Worm (Caenorhabditis elegans) whole organism, young adult: ENCODE data around the gene nas-6.

Source experiments
- B0019.2 ChIP-seq: fragments of 200-800 bp; sonication (Bioruptor generic); conservative IDR thresholded peaks from 2 replicates; pipeline ENCODE4 v1.3.6; 2022; ENCODE audit warnings: missing genetic modification reagents, missing genetic modification characterization, missing compliant biosample characterization
- B0261.1 ChIP-seq: sonication (generic microtip); optimal IDR thresholded peaks from 2 replicates; lab custom pipeline; 2016; ENCODE audit warnings: mild to moderate bottlenecking, missing genetic modification characterization, moderate library complexity, missing compliant biosample characterization
- C17E4.6 ChIP-seq: fragments of 200-800 bp; sonication (Bioruptor generic); IDR thresholded peaks from 2 replicates; pipeline ENCODE4 v1.3.6; 2022; ENCODE audit warnings: missing genetic modification reagents, missing genetic modification characterization, missing compliant biosample characterization
- F10E7.11 ChIP-seq: sonication (generic microtip); optimal IDR thresholded peaks from 2 replicates; lab custom pipeline; 2017; ENCODE audit warnings: mild to moderate bottlenecking, missing genetic modification characterization, moderate library complexity, missing compliant biosample characterization
- F22D6.2 ChIP-seq: sonication (generic microtip); optimal IDR thresholded peaks from 2 replicates; lab custom pipeline; 2016; ENCODE audit warnings: mild to moderate bottlenecking, missing genetic modification characterization, missing compliant biosample characterization
- F37B4.10 ChIP-seq: fragments of 200-800 bp; sonication (Bioruptor generic); IDR thresholded peaks from 2 replicates; pipeline ENCODE4 v1.3.6; 2022; ENCODE audit warnings: missing genetic modification characterization, missing compliant biosample characterization
- F39B2.1 ChIP-seq: fragments of 200-800 bp; sonication (Bioruptor generic); IDR thresholded peaks from 2 replicates; pipeline ENCODE4 v1.3.6; 2022; ENCODE audit warnings: missing genetic modification reagents, missing genetic modification characterization, missing compliant biosample characterization
- F57C9.4 ChIP-seq: sonication (generic microtip); optimal IDR thresholded peaks from 2 replicates; lab custom pipeline; 2017; ENCODE audit warnings: mild to moderate bottlenecking, missing genetic modification characterization, missing compliant biosample characterization
- K12H6.12 ChIP-seq: fragments of 200-800 bp; sonication (Bioruptor generic); optimal IDR thresholded peaks from 2 replicates; lab custom pipeline; 2018; ENCODE audit warnings: mild to moderate bottlenecking, missing genetic modification characterization, missing compliant biosample characterization
- Y53F4B.3 ChIP-seq: fragments of 200-800 bp; sonication (Bioruptor generic); IDR thresholded peaks from 2 replicates; pipeline ENCODE4 v1.3.6; 2022; ENCODE audit warnings: missing genetic modification reagents, missing genetic modification characterization, missing compliant biosample characterization
- Y56A3A.18 ChIP-seq: fragments of 200-800 bp; sonication (Bioruptor generic); IDR thresholded peaks from 2 replicates; pipeline ENCODE4 v1.3.6; 2022; ENCODE audit warnings: missing genetic modification reagents, missing genetic modification characterization, missing compliant biosample characterization
- aptf-3 ChIP-seq: fragments of 200-800 bp; sonication (Bioruptor generic); IDR thresholded peaks from 2 replicates; pipeline ENCODE4 v1.3.6; 2022; ENCODE audit warnings: missing genetic modification characterization, missing compliant biosample characterization
- cebp-2 ChIP-seq: fragments of 200-800 bp; sonication (Bioruptor generic); IDR thresholded peaks from 2 replicates; pipeline ENCODE4 v1.3.6; 2022; ENCODE audit warnings: missing genetic modification characterization, missing compliant biosample characterization
- dox-1 ChIP-seq: fragments of 200-800 bp; sonication (Bioruptor generic); IDR thresholded peaks from 2 replicates; pipeline ENCODE4 v1.3.6; 2022; ENCODE audit warnings: missing genetic modification reagents, missing genetic modification characterization, missing compliant biosample characterization
- efl-1 ChIP-seq: fragments of 150-350 bp; optimal IDR thresholded peaks from 2 replicates; lab custom pipeline; 2014; ENCODE audit warnings: missing biosample characterization, missing genetic modification reagents, missing genetic modification characterization
- fkh-3 ChIP-seq: sonication (generic microtip); optimal IDR thresholded peaks from 2 replicates; lab custom pipeline; 2016; ENCODE audit warnings: mild to moderate bottlenecking, missing genetic modification characterization, missing compliant biosample characterization
- hmg-1.2 ChIP-seq: fragments of 200-800 bp; sonication (Bioruptor generic); IDR thresholded peaks from 2 replicates; pipeline ENCODE4 v1.3.6; 2022; ENCODE audit warnings: missing genetic modification reagents, missing genetic modification characterization, missing compliant biosample characterization
- hmg-20 ChIP-seq: fragments of 200-800 bp; sonication (Bioruptor generic); IDR thresholded peaks from 2 replicates; pipeline ENCODE4 v1.3.6; 2022; ENCODE audit warnings: missing genetic modification reagents, missing genetic modification characterization, missing compliant biosample characterization
- let-526 ChIP-seq: fragments of 200-800 bp; sonication (Bioruptor generic); IDR thresholded peaks from 2 replicates; pipeline ENCODE4 v1.3.6; 2022; ENCODE audit warnings: missing genetic modification reagents, missing genetic modification characterization, missing compliant biosample characterization
- lsy-27 ChIP-seq: sonication (generic microtip); optimal IDR thresholded peaks from 2 replicates; lab custom pipeline; 2017; ENCODE audit warnings: missing genetic modification characterization, mild to moderate bottlenecking, missing compliant biosample characterization, antibody characterized with exemption, missing genotype, borderline replicate concordance; ENCODE audit not compliant: insufficient read depth
- madf-3 ChIP-seq: fragments of 200-800 bp; sonication (Bioruptor generic); IDR thresholded peaks from 2 replicates; pipeline ENCODE4 v1.3.6; 2022; ENCODE audit warnings: missing genetic modification reagents, missing genetic modification characterization, missing compliant biosample characterization
- madf-6 ChIP-seq: fragments of 200-800 bp; sonication (Bioruptor generic); IDR thresholded peaks from 2 replicates; pipeline ENCODE4 v1.3.6; 2022; ENCODE audit warnings: missing genetic modification reagents, missing genetic modification characterization, missing compliant biosample characterization
- mel-28 ChIP-seq: sonication (generic microtip); optimal IDR thresholded peaks from 2 replicates; lab custom pipeline; 2016; ENCODE audit warnings: borderline replicate concordance, mild to moderate bottlenecking, missing genetic modification characterization, missing compliant biosample characterization
- mes-4 ChIP-seq: sonication (generic microtip); optimal IDR thresholded peaks from 2 replicates; lab custom pipeline; 2016; ENCODE audit warnings: missing genotype, missing genetic modification characterization, missing compliant biosample characterization
- mxl-1 ChIP-seq: sonication (generic microtip); optimal IDR thresholded peaks from 2 replicates; lab custom pipeline; 2016; ENCODE audit warnings: missing genetic modification characterization, missing compliant biosample characterization
- nfya-1 ChIP-seq: sonication (generic microtip); optimal IDR thresholded peaks from 2 replicates; lab custom pipeline; 2017; ENCODE audit warnings: antibody characterized with exemption, missing compliant biosample characterization, missing genetic modification characterization, borderline replicate concordance; ENCODE audit not compliant: insufficient read depth
- nfya-2 ChIP-seq: fragments of 200-800 bp; sonication (Bioruptor generic); IDR thresholded peaks from 2 replicates; pipeline ENCODE4 v1.3.6; 2022; ENCODE audit warnings: missing genetic modification reagents, missing genetic modification characterization, missing compliant biosample characterization
- nhr-179 ChIP-seq: sonication (generic microtip); optimal IDR thresholded peaks from 2 replicates; lab custom pipeline; 2016; ENCODE audit warnings: mild to moderate bottlenecking, missing genetic modification characterization, missing compliant biosample characterization
- nhr-27 ChIP-seq: fragments of 200-800 bp; sonication (Bioruptor generic); optimal IDR thresholded peaks from 2 replicates; lab custom pipeline; 2018; ENCODE audit warnings: mild to moderate bottlenecking, missing genetic modification characterization, moderate library complexity, missing compliant biosample characterization
- nhr-80 ChIP-seq: sonication (generic microtip); optimal IDR thresholded peaks from 2 replicates; lab custom pipeline; 2016; ENCODE audit warnings: missing genetic modification characterization, missing compliant biosample characterization
- nhr-90 ChIP-seq: sonication (generic microtip); optimal IDR thresholded peaks from 2 replicates; lab custom pipeline; 2016; ENCODE audit warnings: missing genotype, mild to moderate bottlenecking, missing genetic modification characterization, missing compliant biosample characterization
- pbrm-1 ChIP-seq: fragments of 200-800 bp; sonication (Bioruptor generic); IDR thresholded peaks from 2 replicates; pipeline ENCODE4 v1.3.6; 2022; ENCODE audit warnings: missing genetic modification reagents, missing genetic modification characterization, missing compliant biosample characterization
- rec-8 ChIP-seq, 2 experiments: sonication (generic microtip); optimal IDR thresholded peaks; 2 replicates each; lab custom pipeline; 2016; ENCODE audit warnings: mild to moderate bottlenecking in 2 of 2, missing genetic modification characterization in 2 of 2, missing genetic modification reagents in 2 of 2, missing genotype in 2 of 2, missing biosample characterization in 1 of 2, missing compliant biosample characterization in 1 of 2, moderate library complexity in 1 of 2
- snpc-3.4 ChIP-seq: sonication (generic microtip); optimal IDR thresholded peaks from 2 replicates; lab custom pipeline; 2017; ENCODE audit warnings: missing genetic modification characterization, mild to moderate bottlenecking, missing compliant biosample characterization, antibody characterized with exemption, moderate library complexity, missing genotype, missing genetic modification reagents
- snpc-4 ChIP-seq, 5 experiments: fragments of 150-350 bp in 1 of 5; sonication (generic microtip) in 4 of 5; optimal IDR thresholded peaks; 2 replicates each; lab custom pipeline; 2014 to 2018; ENCODE audit warnings: missing genetic modification characterization in 5 of 5, missing biosample characterization in 3 of 5, antibody characterized with exemption in 2 of 5, mild to moderate bottlenecking in 2 of 5, missing compliant biosample characterization in 2 of 5, missing genotype in 2 of 5, moderate library complexity in 2 of 5, missing genetic modification reagents in 1 of 5
- tlf-1 ChIP-seq: fragments of 200-800 bp; sonication (Bioruptor generic); optimal IDR thresholded peaks from 2 replicates; lab custom pipeline; 2018; ENCODE audit warnings: mild to moderate bottlenecking, missing genetic modification characterization, missing compliant biosample characterization
- unc-62 ChIP-seq: fragments of 150-350 bp; optimal IDR thresholded peaks from 2 replicates; lab custom pipeline; 2014; ENCODE audit warnings: missing biosample characterization, missing genetic modification reagents, missing genetic modification characterization
- zfh-2 ChIP-seq: fragments of 200-800 bp; sonication (Bioruptor generic); conservative IDR thresholded peaks from 2 replicates; pipeline ENCODE4 v1.3.6; 2022; ENCODE audit warnings: missing genetic modification reagents, missing genetic modification characterization, missing compliant biosample characterization
- zim-3 ChIP-seq: sonication (generic microtip); optimal IDR thresholded peaks from 2 replicates; lab custom pipeline; 2017; ENCODE audit warnings: mild to moderate bottlenecking, missing genetic modification characterization, moderate library complexity, missing compliant biosample characterization

Gene nas-6

DNA sequence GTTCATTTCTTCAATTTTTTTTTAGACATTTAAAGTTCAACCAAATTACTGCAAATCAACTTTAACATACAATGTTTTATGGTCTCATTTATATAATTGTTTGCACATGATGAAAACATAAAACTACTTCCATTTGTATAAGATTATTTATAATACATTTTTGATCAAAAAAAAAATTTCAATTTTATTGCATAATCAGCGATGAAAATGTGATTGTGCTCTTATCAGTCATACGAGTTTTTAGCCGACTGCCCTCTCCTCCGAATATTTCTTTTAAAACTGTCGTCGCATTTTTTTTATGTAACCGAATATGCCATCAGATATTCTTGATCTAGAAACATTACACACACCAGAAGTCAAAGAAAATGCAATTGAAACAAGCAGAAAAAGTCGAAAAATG is 50.2 kb downstream of the nas-6 start, which contains the start of gene F08A7.1:
Gene F08A7.1, plus strand, starts transcription at position 191 of the 400 bp plus-strand sequence.
- TF ChIP-seq nfya-2 (no peak), nhr-80 (peak; percentile 52)

DNA sequence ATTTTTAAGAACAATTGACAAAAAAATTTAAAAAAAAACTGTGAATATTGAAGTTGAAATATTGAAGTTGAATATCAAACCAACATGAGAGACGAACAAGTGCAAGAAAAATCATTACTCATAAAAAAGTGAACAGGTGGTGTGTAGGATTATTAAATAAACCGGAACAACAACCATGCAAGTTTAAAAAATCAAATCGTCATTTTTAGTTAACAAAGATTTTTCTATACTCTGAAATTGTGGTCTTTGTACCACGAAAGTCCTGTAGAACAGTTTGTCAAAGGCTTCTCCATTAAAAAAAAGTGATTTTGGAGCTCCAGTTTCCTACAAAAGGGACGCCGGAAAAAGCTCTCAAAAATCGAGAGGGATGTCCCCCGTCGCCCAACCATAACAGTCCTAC is 50.6 kb downstream of the nas-6 start, which contains the start of gene C06A12.19:
Gene C06A12.19, minus strand, starts transcription at position 101 of the 400 bp plus-strand sequence.
- TF ChIP-seq B0261.1 (tag; lab: Kevin White, UChicago) (no peak), unc-62 (GFP tag; lab: Kevin White, UChicago) (no peak), madf-6 (GFP tag; lab: Robert Waterston, UW) (no peak), nhr-179 (no peak), F37B4.10 (GFP tag; lab: Robert Waterston, UW) (no peak), aptf-3 (no peak), cebp-2 (GFP tag; lab: Robert Waterston, UW) (no peak), mxl-1 (tag; lab: Kevin White, UChicago) (no peak), nhr-90 (tag; lab: Kevin White, UChicago) (no peak), madf-3 (GFP tag; lab: Robert Waterston, UW) (no peak), dox-1 (GFP tag; lab: Robert Waterston, UW) (no peak), let-526 (GFP tag; lab: Robert Waterston, UW) (no peak), K12H6.12 (tag; lab: Kevin White, UChicago) (no peak), Y56A3A.18 (no peak), mes-4 (tag; lab: Kevin White, UChicago) (no peak), pbrm-1 (GFP tag; lab: Robert Waterston, UW) (no peak), hmg-20 (GFP tag; lab: Robert Waterston, UW) (no peak), rec-8 (tag; optimal IDR thresholded peaks at IDR 0.05; lab: Kevin White, UChicago) (no peak)

DNA sequence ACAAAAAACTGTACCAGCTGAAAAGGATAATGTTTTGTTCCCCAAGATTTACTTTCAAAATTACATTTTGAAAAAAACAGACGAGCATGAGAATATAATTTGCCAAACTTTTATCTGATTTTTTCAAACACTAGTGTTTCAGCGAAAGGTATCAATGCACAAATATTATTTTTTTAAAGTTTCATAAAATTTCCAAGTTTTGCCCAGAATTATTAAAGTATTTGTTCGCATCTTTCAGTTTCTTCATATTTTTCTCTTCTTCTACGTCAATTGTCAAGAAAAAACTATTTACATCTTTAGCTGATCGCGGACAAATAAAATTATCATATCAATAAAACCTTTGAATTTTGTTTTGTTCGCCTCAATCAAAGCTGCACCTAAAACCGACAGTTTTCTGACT is 53.5 kb downstream of the nas-6 start, which contains the start of gene C06A12.8:
Gene C06A12.8, plus strand, starts transcription at position 301 of the 400 bp plus-strand sequence.
- TF ChIP-seq Y53F4B.3 (GFP tag; lab: Robert Waterston, UW) (no peak), hmg-1.2 (GFP tag; lab: Robert Waterston, UW) (no peak), snpc-3.4 (tag; lab: Kevin White, UChicago) (no peak), tlf-1 (GFP tag; lab: Kevin White, UChicago) (no peak), efl-1 (GFP tag; lab: Kevin White, UChicago) (no peak), F22D6.2 (tag; lab: Kevin White, UChicago) (no peak), mel-28 (tag; lab: Kevin White, UChicago) (no peak), C17E4.6 (GFP tag; lab: Robert Waterston, UW) (no peak), nfya-1 (tag; lab: Kevin White, UChicago) (no peak), F39B2.1 (GFP tag; lab: Robert Waterston, UW) (no peak), madf-3 (GFP tag; lab: Robert Waterston, UW) (no peak), B0019.2 (GFP tag; lab: Robert Waterston, UW) (no peak), F10E7.11 (tag; lab: Kevin White, UChicago) (no peak), nhr-27 (tag; lab: Kevin White, UChicago) (no peak), fkh-3 (no peak), lsy-27 (tag; lab: Kevin White, UChicago) (no peak), zim-3 (tag; lab: Kevin White, UChicago) (no peak), F57C9.4 (no peak), zfh-2 (no peak), snpc-4 (GFP tag; optimal IDR thresholded peaks at IDR 0.05; lab: Kevin White, UChicago) (no peak), snpc-4 (tag; optimal IDR thresholded peaks at IDR 0.05; lab: Kevin White, UChicago) (no peak)
- TF ChIP-seq, all 124 proteins: peak for 0
